Worm (Caenorhabditis elegans) whole organism, midembryonic: ENCODE data around the gene Y73C8B.3.

Source experiments
- T22C8.4 ChIP-seq: fragments of 200-800 bp; sonication (Bioruptor generic); IDR thresholded peaks from 2 replicates; pipeline ENCODE4 v1.3.6; 2022; ENCODE audit warnings: missing genetic modification characterization, missing compliant biosample characterization
- cog-1 ChIP-seq: sonication (generic microtip); optimal IDR thresholded peaks from 2 replicates; lab custom pipeline; 2016; ENCODE audit warnings: missing genetic modification characterization, missing compliant biosample characterization
- flt-1 ChIP-seq: fragments of 200-800 bp; sonication (Bioruptor generic); IDR thresholded peaks from 2 replicates; pipeline ENCODE4 v1.3.6; 2022; ENCODE audit warnings: missing genetic modification characterization, missing compliant biosample characterization
- klf-2 ChIP-seq: fragments of 200-800 bp; sonication (Bioruptor generic); conservative IDR thresholded peaks from 2 replicates; pipeline ENCODE4 v1.3.6; 2022; ENCODE audit warnings: missing genetic modification reagents, missing genetic modification characterization, missing compliant biosample characterization
- med-1 ChIP-seq: sonication (generic microtip); optimal IDR thresholded peaks from 2 replicates; lab custom pipeline; 2017; ENCODE audit warnings: missing genetic modification characterization, mild to moderate bottlenecking, missing compliant biosample characterization, antibody characterized with exemption, missing genetic modification reagents; ENCODE audit not compliant: insufficient read depth
- ref-1 ChIP-seq: fragments of 200-800 bp; sonication (Bioruptor generic); conservative IDR thresholded peaks from 2 replicates; pipeline ENCODE4 v1.3.6; 2022; ENCODE audit warnings: missing genetic modification reagents, missing genetic modification characterization, missing compliant biosample characterization
- tab-1 ChIP-seq: fragments of 200-800 bp; sonication (Bioruptor generic); IDR thresholded peaks from 2 replicates; pipeline ENCODE4 v1.3.6; 2022; ENCODE audit warnings: missing genetic modification characterization, missing compliant biosample characterization
- ztf-23 ChIP-seq: fragments of 200-800 bp; sonication (Bioruptor generic); IDR thresholded peaks from 2 replicates; pipeline ENCODE4 v1.3.6; 2022; ENCODE audit warnings: missing genetic modification reagents, missing genetic modification characterization, missing compliant biosample characterization
- ztf-29 ChIP-seq: fragments of 200-800 bp; sonication (Bioruptor generic); IDR thresholded peaks from 2 replicates; pipeline ENCODE4 v1.3.6; 2022; ENCODE audit warnings: missing genetic modification reagents, missing genetic modification characterization, missing compliant biosample characterization

DNA sequence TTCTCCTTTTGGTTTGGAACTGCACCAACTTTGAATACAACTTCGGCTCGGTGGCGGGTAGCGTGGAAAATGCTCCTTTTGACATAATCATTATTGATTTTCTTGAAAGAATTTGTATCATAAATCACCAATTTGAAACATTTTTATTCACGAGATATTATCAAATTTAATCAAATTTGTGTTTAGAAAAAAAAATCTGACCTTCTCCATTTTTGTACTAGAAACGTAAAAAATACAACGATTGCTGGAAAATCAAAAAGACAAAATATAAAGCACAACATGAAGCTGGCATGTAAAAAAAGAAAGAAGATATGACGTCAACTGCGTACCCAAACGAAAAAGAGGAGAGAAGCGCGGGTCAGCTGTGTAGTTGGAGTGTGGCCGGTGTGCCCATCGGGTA lies 7.3 kb upstream of the Y73C8B.3 start, which contains the start of gene K08D9.4:
- no peak for TF ChIP-seq cog-1 (tag; lab: Kevin White, UChicago)
- no peak for TF ChIP-seq ref-1 (GFP tag; lab: Robert Waterston, UW)
- TF ChIP-seq T22C8.4 (GFP tag; lab: Robert Waterston, UW) = no peak
- TF ChIP-seq ztf-29 (GFP tag; lab: Robert Waterston, UW) = no peak
- TF ChIP-seq flt-1 = no peak
- TF ChIP-seq med-1 (GFP tag; lab: Kevin White, UChicago) = no peak
- TF ChIP-seq tab-1 (GFP tag; lab: Robert Waterston, UW) = no peak
- no peak for TF ChIP-seq ztf-23 (GFP tag; lab: Robert Waterston, UW)
- TF ChIP-seq klf-2 (GFP tag; lab: Robert Waterston, UW) = no peak
